Fruit fly (Drosophila melanogaster): ENCODE data around the gene X11Lbeta.

Gene X11Lbeta

DNA sequence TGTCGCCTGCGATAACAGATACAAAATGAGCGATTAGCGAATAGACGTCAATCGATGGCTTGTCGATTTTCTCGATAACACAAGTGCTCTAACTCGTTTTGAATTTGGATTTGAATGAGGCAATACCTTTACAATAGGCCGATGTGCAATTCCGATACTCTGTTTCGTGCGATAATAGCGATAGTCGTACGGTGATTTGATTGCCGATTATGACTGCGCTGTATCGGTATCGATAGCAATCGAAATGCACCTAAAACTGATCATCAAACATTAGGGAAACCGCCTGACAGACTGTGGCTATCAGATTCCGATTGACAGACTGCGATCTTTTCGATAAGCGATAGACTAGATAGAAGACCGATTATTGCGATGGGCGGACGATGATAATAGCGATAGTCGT lies 124.2 kb downstream of the X11Lbeta start:
- no peak for TF ChIP-seq GATAd (GFP tag; optimal IDR thresholded peaks at IDR 0.05)
- no peak for TF ChIP-seq dsf (GFP tag; optimal IDR thresholded peaks at IDR 0.05; ENCODE audit: borderline replicate concordance)
- no peak for TF ChIP-seq fru (GFP tag; optimal IDR thresholded peaks at IDR 0.05)
- TF ChIP-seq tai (GFP tag; optimal IDR thresholded peaks at IDR 0.05), result no peak
- no peak for TF ChIP-seq Vsx2 (GFP tag; optimal IDR thresholded peaks at IDR 0.05; ENCODE audit: partially characterized antibody)
- no peak for TF ChIP-seq Rel (GFP tag; optimal IDR thresholded peaks at IDR 0.05)
- TF ChIP-seq Rel (tag; optimal IDR thresholded peaks at IDR 0.05), result no peak
- TF ChIP-seq Dif (GFP tag; optimal IDR thresholded peaks at IDR 0.05; ENCODE audit: partially characterized antibody), result no peak
- TF ChIP-seq CrebA (GFP tag; optimal IDR thresholded peaks at IDR 0.05; ENCODE audit: borderline replicate concordance), result no peak
- no peak for TF ChIP-seq usp (GFP tag; optimal IDR thresholded peaks at IDR 0.05)
- no peak for TF ChIP-seq sv (GFP tag; optimal IDR thresholded peaks at IDR 0.05)
- no peak for TF ChIP-seq brk (GFP tag; optimal IDR thresholded peaks at IDR 0.05)
- no peak for TF ChIP-seq CG9705 (GFP tag; optimal IDR thresholded peaks at IDR 0.05)
- no peak for TF ChIP-seq Jra (GFP tag; optimal IDR thresholded peaks at IDR 0.05)

DNA sequence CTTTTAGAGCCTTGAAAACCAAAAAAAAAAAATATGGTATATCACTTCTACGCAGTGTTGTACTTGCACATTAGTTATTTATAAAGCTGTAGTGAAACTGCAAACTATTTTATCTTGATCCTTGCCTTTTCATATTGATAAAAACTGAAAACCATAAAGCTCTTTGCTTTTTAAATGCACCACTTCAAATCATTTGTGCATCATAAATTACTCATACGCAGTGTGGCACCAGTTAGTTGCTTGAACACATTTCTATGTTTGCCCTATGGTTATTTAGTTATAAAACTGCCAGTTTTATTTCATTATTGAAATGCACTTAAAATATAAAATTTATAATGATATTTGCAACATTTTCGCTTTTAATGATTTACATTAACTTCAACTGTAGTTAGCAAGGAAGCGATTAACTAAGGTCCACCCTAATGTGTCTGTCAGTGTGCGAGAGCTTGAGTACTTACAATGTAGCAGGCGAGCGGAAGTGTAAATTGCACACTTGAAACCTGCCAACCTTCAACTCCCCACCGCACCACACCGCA lies 128.6 kb downstream of the X11Lbeta start:
- TF ChIP-seq brk (GFP tag; optimal IDR thresholded peaks at IDR 0.05), result no peak
- TF ChIP-seq Hr78 (GFP tag; optimal IDR thresholded peaks at IDR 0.05), result no peak
- TF ChIP-seq dmrt93B (GFP tag; optimal IDR thresholded peaks at IDR 0.05), result no peak
- TF ChIP-seq CG9705 (GFP tag; optimal IDR thresholded peaks at IDR 0.05), result no peak
- TF ChIP-seq HLH106 (tag; optimal IDR thresholded peaks at IDR 0.05), result no peak
- TF ChIP-seq Sp1 (GFP tag; optimal IDR thresholded peaks at IDR 0.05), result no peak
- no peak for TF ChIP-seq h (GFP tag; optimal IDR thresholded peaks at IDR 0.05)
- TF ChIP-seq rgr (GFP tag; optimal IDR thresholded peaks at IDR 0.05), result no peak

DNA sequence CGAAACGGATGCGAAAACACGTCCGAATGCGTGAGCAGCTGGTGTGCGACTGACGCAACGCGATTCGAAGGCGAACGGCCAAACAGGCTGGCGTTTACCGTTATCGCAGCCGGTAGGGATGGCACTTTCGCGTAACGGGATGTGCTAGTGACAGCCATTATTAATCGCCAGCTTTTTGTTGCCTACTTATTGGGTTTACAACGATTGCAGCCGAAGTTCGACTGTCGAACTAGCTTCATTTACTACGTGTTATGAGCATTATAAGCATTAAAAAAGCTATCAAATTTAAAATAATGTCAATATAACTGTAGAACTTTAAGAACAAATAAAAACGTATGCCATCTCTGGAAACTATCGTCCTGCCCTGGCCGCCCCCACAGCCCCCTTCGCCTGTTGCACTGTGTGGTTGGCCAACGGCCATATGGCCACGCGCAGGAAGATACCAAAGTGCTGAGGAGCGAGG lies 130.1 kb downstream of the X11Lbeta start, which contains the start of gene Rph:
TSS of gene Rph (minus strand) at position 51 of the 463 bp plus-strand sequence.
- no peak for TF ChIP-seq ey (GFP tag; optimal IDR thresholded peaks at IDR 0.05)
- no peak for TF ChIP-seq h (GFP tag; optimal IDR thresholded peaks at IDR 0.05)
- no peak for TF ChIP-seq Hr83 (GFP tag; optimal IDR thresholded peaks at IDR 0.05; ENCODE audit: poor library complexity, severe bottlenecking)
- TF ChIP-seq Sp1 (GFP tag; optimal IDR thresholded peaks at IDR 0.05), result no peak
- no peak for TF ChIP-seq Hr78 (GFP tag; optimal IDR thresholded peaks at IDR 0.05)
- TF ChIP-seq pan (optimal IDR thresholded peaks at IDR 0.05), result no peak
- TF ChIP-seq Dfd (GFP tag; optimal IDR thresholded peaks at IDR 0.05), result no peak
- no peak for TF ChIP-seq psq (GFP tag; optimal IDR thresholded peaks at IDR 0.05)
- no peak for TF ChIP-seq Mio (GFP tag; optimal IDR thresholded peaks at IDR 0.05)
- no peak for TF ChIP-seq lola (GFP tag; optimal IDR thresholded peaks at IDR 0.05)
- TF ChIP-seq Vsx2 (GFP tag; optimal IDR thresholded peaks at IDR 0.05; ENCODE audit: partially characterized antibody), result no peak
- no peak for TF ChIP-seq Abd-B (GFP tag; optimal IDR thresholded peaks at IDR 0.05)
- no peak for TF ChIP-seq CrebA (GFP tag; optimal IDR thresholded peaks at IDR 0.05; ENCODE audit: borderline replicate concordance)
- no peak for TF ChIP-seq rgr (GFP tag; optimal IDR thresholded peaks at IDR 0.05)
- no peak for TF ChIP-seq foxo (GFP tag; optimal IDR thresholded peaks at IDR 0.05)
- TF ChIP-seq sv (GFP tag; optimal IDR thresholded peaks at IDR 0.05), result no peak
- no peak for TF ChIP-seq dmrt93B (GFP tag; optimal IDR thresholded peaks at IDR 0.05)
- TF ChIP-seq jim (GFP tag; optimal IDR thresholded peaks at IDR 0.05), result no peak
- TF ChIP-seq Hnf4 (GFP tag; optimal IDR thresholded peaks at IDR 0.05), result no peak

Measured in whole organism, wandering third instar larva.